Worm (Caenorhabditis elegans): ENCODE results near the gene bed-2.

DNA sequence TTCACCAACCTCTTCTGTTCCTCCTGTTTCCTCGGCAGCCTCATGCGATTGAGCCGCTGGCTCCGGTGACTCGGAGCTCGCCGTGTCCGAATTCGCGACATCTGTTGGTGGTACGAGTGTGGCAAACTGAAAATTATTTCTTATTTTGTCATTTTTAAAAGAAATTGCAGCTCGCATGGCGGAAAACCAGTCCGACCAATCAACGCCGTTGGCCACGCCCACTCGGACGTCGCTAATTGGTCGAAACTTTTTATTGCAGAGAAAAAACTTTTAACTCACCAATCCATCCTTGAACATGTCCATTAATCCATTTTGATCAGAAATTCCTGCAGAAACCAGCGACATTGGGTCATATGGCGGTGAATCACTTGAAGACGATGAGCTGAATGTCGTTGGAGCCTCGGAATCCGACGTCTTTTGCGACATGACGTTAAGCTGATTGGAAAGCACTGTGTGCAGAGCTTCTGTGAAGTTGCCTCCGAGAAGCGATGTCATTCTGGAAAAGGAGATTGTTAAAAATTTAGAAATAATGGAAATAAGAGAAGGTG lies at the start of gene bed-2:
- TF ChIP-seq mep-1 (tag; optimal IDR thresholded peaks at IDR 0.05), result no peak
- TF ChIP-seq hlh-1 (tag; optimal IDR thresholded peaks at IDR 0.05), result no peak
- TF ChIP-seq sem-2 (GFP tag; optimal IDR thresholded peaks at IDR 0.05), result no peak
- no peak for TF ChIP-seq nhr-2 (tag; optimal IDR thresholded peaks at IDR 0.05)
- no peak for TF ChIP-seq nhr-237 (tag; optimal IDR thresholded peaks at IDR 0.05)
- TF ChIP-seq unc-62 (GFP tag; optimal IDR thresholded peaks at IDR 0.05), result no peak
- no peak for TF ChIP-seq cnd-1 (tag; optimal IDR thresholded peaks at IDR 0.05)
- TF ChIP-seq mab-5 (tag; optimal IDR thresholded peaks at IDR 0.05), result no peak
- TF ChIP-seq snpc-4 (tag; optimal IDR thresholded peaks at IDR 0.05), result no peak
- no peak for TF ChIP-seq ces-1 (GFP tag; optimal IDR thresholded peaks at IDR 0.05)
- no peak for TF ChIP-seq elt-1 (tag; optimal IDR thresholded peaks at IDR 0.05; ENCODE audit: borderline replicate concordance, insufficient read depth)
